Worm (Caenorhabditis elegans): ENCODE measurements around the gene C08H9.16.
"Not testable (repeated sequence)": the region's sequence is repeated elsewhere in the genome, so short reads cannot be mapped to it uniquely, and the experiment has no call there.

- not testable (repeated sequence) for TF ChIP-seq ceh-43 (GFP tag; optimal IDR thresholded peaks at IDR 0.05); hlh-1 (tag; optimal IDR thresholded peaks at IDR 0.05); mab-5 (tag; optimal IDR thresholded peaks at IDR 0.05); nhr-2 (tag; optimal IDR thresholded peaks at IDR 0.05); ces-1 (GFP tag; optimal IDR thresholded peaks at IDR 0.05); snpc-4 (tag; optimal IDR thresholded peaks at IDR 0.05); pha-4 (tag; optimal IDR thresholded peaks at IDR 0.05); unc-39 (tag; optimal IDR thresholded peaks at IDR 0.05); ztf-11 (tag; optimal IDR thresholded peaks at IDR 0.05); blmp-1 (tag; optimal IDR thresholded peaks at IDR 0.05); mep-1 (tag; optimal IDR thresholded peaks at IDR 0.05); unc-62 (GFP tag; optimal IDR thresholded peaks at IDR 0.05); nhr-12 (tag; optimal IDR thresholded peaks at IDR 0.05); lsy-2 (tag; optimal IDR thresholded peaks at IDR 0.05)
Measured at ce11 chrII:9866378-9866777, 26.2 kb upstream of the C08H9.16 start, which contains the start of gene chil-1.

Data from whole organism, mixed stage, embryonic.